Worm (Caenorhabditis elegans) whole organism, early embryonic: ENCODE data around the gene fut-6.

ENCODE experiments used
- ama-1 ChIP-seq: fragments of 150-350 bp; optimal IDR thresholded peaks from 2 replicates; lab custom pipeline; 2014
- ceh-13 ChIP-seq: fragments of 200-800 bp; sonication (Bioruptor generic); optimal IDR thresholded peaks from 2 replicates; lab custom pipeline; 2018; ENCODE audit warnings: mild to moderate bottlenecking, missing genetic modification characterization, missing compliant biosample characterization
- ets-7 ChIP-seq: sonication (generic microtip); optimal IDR thresholded peaks from 2 replicates; lab custom pipeline; 2016; ENCODE audit warnings: missing genotype, missing genetic modification characterization, missing compliant biosample characterization
- hmbx-1 ChIP-seq: sonication (generic microtip); optimal IDR thresholded peaks from 2 replicates; lab custom pipeline; 2016; ENCODE audit warnings: mild to moderate bottlenecking, missing genetic modification characterization, missing compliant biosample characterization
- pes-1 ChIP-seq: fragments of 200-800 bp; sonication (Bioruptor generic); IDR thresholded peaks from 2 replicates; pipeline ENCODE4 v1.3.6; 2022; ENCODE audit warnings: missing genetic modification reagents, missing genetic modification characterization, missing compliant biosample characterization
- tbx-11 ChIP-seq: fragments of 200-800 bp; sonication (Bioruptor generic); IDR thresholded peaks from 2 replicates; pipeline ENCODE4 v1.3.6; 2022; ENCODE audit warnings: missing genetic modification characterization, missing compliant biosample characterization
- tbx-37 ChIP-seq: fragments of 200-800 bp; sonication (Bioruptor generic); conservative IDR thresholded peaks from 2 replicates; pipeline ENCODE4 v1.3.6; 2022; ENCODE audit warnings: missing genetic modification reagents, missing genetic modification characterization, missing compliant biosample characterization

DNA sequence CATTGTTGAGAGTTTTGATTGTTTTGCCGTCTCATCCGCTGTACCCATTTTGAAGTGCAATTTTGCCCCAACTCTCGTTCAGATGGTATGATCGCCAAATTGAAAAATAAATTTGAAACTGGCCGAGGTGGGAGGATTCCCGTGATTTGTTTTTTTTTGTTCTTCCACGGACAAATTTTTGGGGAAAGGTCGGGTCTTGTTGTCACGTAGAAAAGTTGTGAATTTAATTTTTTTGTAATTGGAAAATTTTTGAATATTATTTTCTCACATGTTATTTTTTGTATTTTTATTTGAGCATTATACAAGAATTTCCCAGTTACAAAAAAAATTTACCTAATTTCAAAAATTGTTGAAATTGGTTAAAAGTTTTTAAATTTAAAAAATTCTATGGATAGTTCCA lies 16.0 kb upstream of the fut-6 start, which contains the start of gene T05A7.6:
- TF ChIP-seq ets-7 (tag; lab: Kevin White, UChicago) (no peak), hmbx-1 (tag; lab: Kevin White, UChicago) (no peak), tbx-37 (GFP tag; lab: Robert Waterston, UW) (no peak), ceh-13 (GFP tag; lab: Kevin White, UChicago) (no peak), tbx-11 (GFP tag; lab: Robert Waterston, UW) (no peak), pes-1 (GFP tag; lab: Robert Waterston, UW) (no peak), ama-1 (lab: Kevin White, UChicago) (no peak)
